Fruit fly (Drosophila melanogaster) whole organism, embryonic: Measurements from ENCODE around the gene SamDC.
A peak's percentile ranks its signal among the peaks of the same experiment; 100 is the strongest.

Source experiments
- ATbp ChIP-seq: fragments of 200-800 bp; sonication (Bioruptor generic); optimal IDR thresholded peaks from 2 replicates; lab custom pipeline; 2017; ENCODE audit warnings: missing biosample characterization, mild to moderate bottlenecking, missing genetic modification characterization, missing genetic modification reagents
- Bgb ChIP-seq: fragments of 200-800 bp; sonication (Bioruptor generic); IDR thresholded peaks from 2 replicates; pipeline ENCODE4 v1.3.6; 2022; ENCODE audit warnings: missing biosample characterization, missing genetic modification characterization; ENCODE audit not compliant: partially characterized antibody
- BtbVII ChIP-seq: fragments of 200-800 bp; sonication (Bioruptor generic); optimal IDR thresholded peaks from 3 replicates; lab custom pipeline; 2017; ENCODE audit warnings: missing biosample characterization, mild to moderate bottlenecking, missing genetic modification characterization
- CG10274 ChIP-seq: fragments of 200-800 bp; sonication (Bioruptor generic); optimal IDR thresholded peaks from 3 replicates; lab custom pipeline; 2017; ENCODE audit warnings: missing biosample characterization, mild to moderate bottlenecking, missing genetic modification characterization
- CG12744 ChIP-seq: fragments of 200-800 bp; sonication (Bioruptor generic); optimal IDR thresholded peaks from 2 replicates; lab custom pipeline; 2016; ENCODE audit warnings: missing biosample characterization, missing genetic modification characterization
- CG13123 ChIP-seq: fragments of 200-800 bp; sonication (Bioruptor generic); optimal IDR thresholded peaks from 2 replicates; lab custom pipeline; 2016; ENCODE audit warnings: missing biosample characterization, missing genetic modification characterization
- CG13624 ChIP-seq: fragments of 200-800 bp; sonication (Bioruptor generic); optimal IDR thresholded peaks from 2 replicates; lab custom pipeline; 2016; ENCODE audit warnings: missing biosample characterization, missing genetic modification characterization
- CG14667 ChIP-seq: fragments of 200-800 bp; sonication (Bioruptor generic); IDR thresholded peaks from 2 replicates; pipeline ENCODE4 v1.3.6; 2022; ENCODE audit warnings: missing biosample characterization, missing genetic modification characterization
- CG2120 ChIP-seq: fragments of 200-800 bp; sonication (Bioruptor generic); optimal IDR thresholded peaks from 3 replicates; lab custom pipeline; 2016; ENCODE audit warnings: missing biosample characterization, missing genetic modification characterization
- CG2712 ChIP-seq: fragments of 200-800 bp; optimal IDR thresholded peaks from 3 replicates; lab custom pipeline; 2019; ENCODE audit warnings: missing biosample characterization, mild to moderate bottlenecking, missing genetic modification characterization, moderate library complexity
- CG3163 ChIP-seq: fragments of 200-800 bp; sonication (Bioruptor generic); optimal IDR thresholded peaks from 3 replicates; lab custom pipeline; 2016; ENCODE audit warnings: missing biosample characterization, missing genetic modification characterization
- CG32532 ChIP-seq: fragments of 200-800 bp; sonication (Bioruptor generic); IDR thresholded peaks from 2 replicates; pipeline ENCODE4 v1.3.6; 2022; ENCODE audit warnings: missing biosample characterization, missing genetic modification characterization
- CG3407 ChIP-seq: fragments of 200-800 bp; sonication (Bioruptor generic); optimal IDR thresholded peaks from 2 replicates; lab custom pipeline; 2018; ENCODE audit warnings: missing biosample characterization, mild to moderate bottlenecking, missing genetic modification characterization
- CG4424 ChIP-seq: fragments of 200-800 bp; sonication (Bioruptor generic); optimal IDR thresholded peaks from 3 replicates; lab custom pipeline; 2016; ENCODE audit warnings: missing biosample characterization, missing genetic modification characterization
- CG7745 ChIP-seq: fragments of 200-800 bp; sonication (Bioruptor generic); optimal IDR thresholded peaks from 2 replicates; lab custom pipeline; 2018; ENCODE audit warnings: missing biosample characterization, mild to moderate bottlenecking, missing genetic modification characterization, moderate library complexity
- CG7786 ChIP-seq: fragments of 200-800 bp; sonication (Bioruptor generic); optimal IDR thresholded peaks from 2 replicates; lab custom pipeline; 2016; ENCODE audit warnings: missing biosample characterization, missing genetic modification characterization
- CG7963 ChIP-seq: fragments of 200-800 bp; sonication (Bioruptor generic); IDR thresholded peaks from 3 replicates; pipeline ENCODE4 v1.3.6; 2022; ENCODE audit warnings: missing biosample characterization, missing genetic modification characterization; ENCODE audit not compliant: partially characterized antibody
- CG8089 ChIP-seq: fragments of 200-800 bp; sonication (Bioruptor generic); optimal IDR thresholded peaks from 3 replicates; lab custom pipeline; 2016; ENCODE audit warnings: missing biosample characterization, missing genetic modification characterization
- CG8944 ChIP-seq: fragments of 200-800 bp; sonication (Bioruptor generic); optimal IDR thresholded peaks from 3 replicates; lab custom pipeline; 2016; ENCODE audit warnings: missing biosample characterization, missing genetic modification characterization
- CG9727 ChIP-seq: fragments of 200-800 bp; sonication (Bioruptor generic); optimal IDR thresholded peaks from 3 replicates; lab custom pipeline; 2017; ENCODE audit warnings: missing biosample characterization, mild to moderate bottlenecking, missing genetic modification characterization
- CHES-1-like ChIP-seq: fragments of 200-800 bp; sonication (Bioruptor generic); optimal IDR thresholded peaks from 2 replicates; lab custom pipeline; 2016; ENCODE audit warnings: missing biosample characterization, missing genetic modification characterization
- Camta ChIP-seq: fragments of 200-800 bp; sonication (Bioruptor generic); optimal IDR thresholded peaks from 2 replicates; lab custom pipeline; 2016; ENCODE audit warnings: missing biosample characterization, missing genetic modification characterization
- CrebB ChIP-seq: fragments of 200-800 bp; sonication (Bioruptor generic); optimal IDR thresholded peaks from 3 replicates; lab custom pipeline; 2018; ENCODE audit warnings: missing biosample characterization, mild to moderate bottlenecking, missing genetic modification characterization
- Doc3 ChIP-seq: fragments of 200-800 bp; sonication (Bioruptor generic); IDR thresholded peaks from 3 replicates; pipeline ENCODE4 v1.3.6; 2022; ENCODE audit warnings: missing biosample characterization, missing genetic modification characterization; ENCODE audit not compliant: partially characterized antibody
- E2f2 ChIP-seq: fragments of 200-800 bp; sonication (Bioruptor generic); IDR thresholded peaks from 2 replicates; pipeline ENCODE4 v1.3.6; 2022; ENCODE audit warnings: missing biosample characterization, missing genetic modification characterization
- ERR ChIP-seq: fragments of 200-800 bp; sonication (Bioruptor generic); optimal IDR thresholded peaks from 2 replicates; lab custom pipeline; 2016; ENCODE audit warnings: missing biosample characterization, missing genetic modification characterization
- HmgD ChIP-seq: fragments of 200-800 bp; sonication (Bioruptor generic); optimal IDR thresholded peaks from 3 replicates; lab custom pipeline; 2016; ENCODE audit warnings: missing biosample characterization, missing genetic modification characterization
- Max ChIP-seq: fragments of 200-800 bp; sonication (Bioruptor generic); optimal IDR thresholded peaks from 2 replicates; lab custom pipeline; 2016; ENCODE audit warnings: missing biosample characterization, mild to moderate bottlenecking, missing genetic modification characterization
- Meics ChIP-seq: fragments of 200-800 bp; sonication (Bioruptor generic); optimal IDR thresholded peaks from 2 replicates; lab custom pipeline; 2017; ENCODE audit warnings: missing biosample characterization, mild to moderate bottlenecking, missing genetic modification characterization
- NFAT ChIP-seq: fragments of 200-800 bp; sonication (Bioruptor generic); IDR thresholded peaks from 2 replicates; pipeline ENCODE4 v1.3.6; 2022; ENCODE audit warnings: missing biosample characterization, missing genetic modification characterization
- Nf-YC ChIP-seq: fragments of 200-800 bp; optimal IDR thresholded peaks from 3 replicates; lab custom pipeline; 2019; ENCODE audit warnings: missing biosample characterization, mild to moderate bottlenecking, missing genetic modification characterization, moderate library complexity
- Ptx1 ChIP-seq: fragments of 200-800 bp; sonication (Bioruptor generic); IDR thresholded peaks from 2 replicates; pipeline ENCODE4 v1.3.6; 2022; ENCODE audit warnings: missing biosample characterization, missing genetic modification characterization
- Sry-δ ChIP-seq: fragments of 200-800 bp; sonication (Bioruptor generic); optimal IDR thresholded peaks from 2 replicates; lab custom pipeline; 2016; ENCODE audit warnings: missing biosample characterization, missing genetic modification characterization
- ci ChIP-seq: fragments of 200-800 bp; sonication (Bioruptor generic); IDR thresholded peaks from 3 replicates; pipeline ENCODE4 v1.3.6; 2022; ENCODE audit warnings: missing biosample characterization, missing genetic modification characterization
- dpn ChIP-seq, 2 experiments: fragments of 200-800 bp; sonication (Bioruptor generic); optimal IDR thresholded peaks; 3 replicates each; lab custom pipeline; 2016; ENCODE audit warnings: missing biosample characterization in 2 of 2, missing genetic modification characterization in 2 of 2
- fd3F ChIP-seq: fragments of 200-800 bp; sonication (Bioruptor generic); optimal IDR thresholded peaks from 2 replicates; lab custom pipeline; 2018; ENCODE audit warnings: missing biosample characterization, mild to moderate bottlenecking, missing genetic modification characterization, moderate library complexity
- grau ChIP-seq: fragments of 200-800 bp; optimal IDR thresholded peaks from 3 replicates; lab custom pipeline; 2019; ENCODE audit warnings: missing biosample characterization, mild to moderate bottlenecking, missing genetic modification characterization, moderate library complexity
- gro ChIP-seq: fragments of 200-800 bp; sonication (Bioruptor generic); optimal IDR thresholded peaks from 2 replicates; lab custom pipeline; 2016; ENCODE audit warnings: missing biosample characterization, missing genetic modification characterization
- gt ChIP-seq: fragments of 200-800 bp; sonication (Bioruptor generic); IDR thresholded peaks from 2 replicates; pipeline ENCODE4 v1.3.6; 2022; ENCODE audit warnings: missing biosample characterization, missing genetic modification characterization
- ind ChIP-seq: fragments of 200-800 bp; sonication (Bioruptor generic); optimal IDR thresholded peaks from 3 replicates; lab custom pipeline; 2016; ENCODE audit warnings: missing biosample characterization, missing genetic modification characterization
- jumu ChIP-seq: fragments of 200-800 bp; sonication (Bioruptor generic); optimal IDR thresholded peaks from 3 replicates; lab custom pipeline; 2016; ENCODE audit warnings: missing biosample characterization, missing genetic modification characterization
- mirr ChIP-seq: fragments of 200-800 bp; sonication (Bioruptor generic); optimal IDR thresholded peaks from 3 replicates; lab custom pipeline; 2018; ENCODE audit warnings: missing biosample characterization, mild to moderate bottlenecking, missing genetic modification characterization
- nom ChIP-seq: fragments of 200-800 bp; sonication (Bioruptor generic); optimal IDR thresholded peaks from 2 replicates; lab custom pipeline; 2017; ENCODE audit warnings: missing biosample characterization, missing genetic modification characterization, mild to moderate bottlenecking, moderate library complexity, missing genetic modification reagents
- odd ChIP-seq: fragments of 200-800 bp; sonication (Bioruptor generic); optimal IDR thresholded peaks from 2 replicates; lab custom pipeline; 2017; ENCODE audit warnings: missing biosample characterization, mild to moderate bottlenecking, missing genetic modification characterization
- salm ChIP-seq: fragments of 200-800 bp; sonication (Bioruptor generic); optimal IDR thresholded peaks from 2 replicates; lab custom pipeline; 2018; ENCODE audit warnings: missing biosample characterization, mild to moderate bottlenecking, missing genetic modification characterization
- sc ChIP-seq, 3 experiments: fragments of >200 bp in 2 of 3; fragments of 200-800 bp in 1 of 3; sonication (Bioruptor generic) in 1 of 3; optimal IDR thresholded peaks; 2 replicates in 2 of 3; 3 replicates in 1 of 3; lab custom pipeline; 2017; ENCODE audit warnings: mild to moderate bottlenecking in 1 of 3, missing biosample characterization in 1 of 3, missing genetic modification characterization in 1 of 3, missing genetic modification reagents in 1 of 3
- sens ChIP-seq: fragments of 200-800 bp; sonication (Bioruptor generic); peaks from one replicate; lab custom pipeline; 2016; ENCODE audit warnings: missing biosample characterization, missing genetic modification characterization
- slp2 ChIP-seq: fragments of 200-800 bp; sonication (Bioruptor generic); optimal IDR thresholded peaks from 2 replicates; lab custom pipeline; 2016; ENCODE audit warnings: missing biosample characterization, missing genetic modification characterization
- tin ChIP-seq: fragments of 200-800 bp; sonication (Bioruptor generic); optimal IDR thresholded peaks from 3 replicates; lab custom pipeline; 2016; ENCODE audit warnings: missing biosample characterization, missing genetic modification characterization
- unpg ChIP-seq: fragments of 200-800 bp; sonication (Bioruptor generic); optimal IDR thresholded peaks from 3 replicates; lab custom pipeline; 2018; ENCODE audit warnings: missing biosample characterization, mild to moderate bottlenecking, missing genetic modification characterization, moderate library complexity

Gene SamDC

DNA sequence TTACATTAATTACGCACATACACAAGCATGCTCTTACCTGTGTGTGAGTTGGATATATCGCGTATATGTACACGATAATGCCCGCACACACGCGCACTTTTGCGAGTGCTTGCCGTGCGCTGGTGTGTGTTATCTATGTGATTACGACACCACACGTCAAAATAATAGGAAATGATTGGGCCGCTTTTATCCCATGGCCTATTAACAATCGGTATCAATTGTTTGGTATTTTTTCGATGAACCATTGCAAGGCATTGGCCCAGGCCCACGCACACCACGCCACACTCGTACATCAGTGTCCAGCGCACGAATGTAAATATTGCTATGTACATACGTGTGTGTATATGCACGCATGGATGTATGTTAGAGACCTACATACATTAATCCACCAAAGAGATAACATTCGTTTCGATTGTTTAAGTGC, 4.4 kb upstream of the SamDC start (continued):
- TF ChIP-seq sc (optimal IDR thresholded peaks at IDR 0.05; lab: Kevin White, UChicago) = no peak
- peak; percentile 11 for TF ChIP-seq sc (GFP tag; optimal IDR thresholded peaks at IDR 0.05; lab: Kevin White, UChicago)
- peak; percentile 73 for TF ChIP-seq CHES-1-like (GFP tag; lab: Kevin White, UChicago)
- peak; percentile 54 for TF ChIP-seq jumu (GFP tag; lab: Kevin White, UChicago)
- 0 out of 3 replicates have a peak, but pooled peaks have one; percentile 11 for TF ChIP-seq Doc3
- peak; percentile 44 to 62 for TF ChIP-seq dpn (GFP tag; optimal IDR thresholded peaks at IDR 0.05; lab: Kevin White, UChicago)
- TF ChIP-seq Camta = peak; percentile 36
- TF ChIP-seq Max (GFP tag; lab: Kevin White, UChicago) = peak; percentile 6
- TF ChIP-seq mirr (GFP tag; lab: Kevin White, UChicago) = peak; percentile 99
- TF ChIP-seq ERR (GFP tag; lab: Kevin White, UChicago) = peak; percentile 44
- peak; percentile 24 for TF ChIP-seq fd3F (GFP tag; lab: Kevin White, UChicago)
- TF ChIP-seq CG12744 (GFP tag; lab: Kevin White, UChicago) = no peak
- TF ChIP-seq CG13624 = peak; percentile 68
- peak; percentile 36 for TF ChIP-seq CG4424 (GFP tag; lab: Kevin White, UChicago)
- TF ChIP-seq gt (GFP tag; lab: Robert Waterston, UW) = no peak
- no peak for TF ChIP-seq CG7963 (GFP tag; lab: Robert Waterston, UW)
- TF ChIP-seq ci (GFP tag; lab: Robert Waterston, UW) = no peak; the same call in 2 of the 3 replicates
- TF ChIP-seq gro = peak; percentile 82
- peak; percentile 30 for TF ChIP-seq CG13123
- peak; percentile 66 for TF ChIP-seq CG7745
- no peak for TF ChIP-seq CG8944 (GFP tag; lab: Kevin White, UChicago)
- TF ChIP-seq CG8089 (GFP tag; lab: Kevin White, UChicago) = peak; percentile 55
- TF ChIP-seq salm (tag; lab: Kevin White, UChicago) = peak; percentile 73
- TF ChIP-seq HmgD = peak; percentile 11
- TF ChIP-seq grau (tag; lab: Kevin White, UChicago) = peak; percentile 62
- peak; percentile 54 for TF ChIP-seq nom (GFP tag; lab: Kevin White, UChicago)
- TF ChIP-seq Sry-δ (GFP tag; lab: Kevin White, UChicago) = peak; percentile 54
- TF ChIP-seq Meics (GFP tag; lab: Kevin White, UChicago) = peak; percentile 66
- peak; percentile 30 for TF ChIP-seq CG7786
- TF ChIP-seq CG9727 = peak; percentile 57
- TF ChIP-seq BtbVII (GFP tag; lab: Kevin White, UChicago) = peak; percentile 71
- peak; percentile 89 for TF ChIP-seq CrebB
- TF ChIP-seq E2f2 (GFP tag; lab: Robert Waterston, UW) = peak; percentile 30; the same call in 1 of the 2 replicates
- peak; percentile 73 for TF ChIP-seq ATbp (GFP tag; lab: Kevin White, UChicago)
- peak; percentile 56 for TF ChIP-seq CG2712 (tag; lab: Kevin White, UChicago)
- TF ChIP-seq Nf-YC = peak; percentile 74
- peak; percentile 38 for TF ChIP-seq tin (GFP tag; lab: Kevin White, UChicago)
- TF ChIP-seq Bgb (GFP tag; lab: Robert Waterston, UW) = peak; percentile 74
- TF ChIP-seq CG3407 = peak; percentile 60
- TF ChIP-seq odd (GFP tag; lab: Kevin White, UChicago) = peak; percentile 67
- peak; percentile 43 for TF ChIP-seq slp2 (GFP tag; lab: Kevin White, UChicago)
- peak; percentile 76; the same call in 1 of the 2 replicates for TF ChIP-seq CG32532 (GFP tag; lab: Robert Waterston, UW)
- TF ChIP-seq CG14667 = no peak
- peak; percentile 91 for TF ChIP-seq sens (GFP tag; lab: Kevin White, UChicago)
- TF ChIP-seq CG10274 = peak; percentile 28
- TF ChIP-seq Ptx1 (GFP tag; lab: Robert Waterston, UW) = peak; percentile 35; the same call in 1 of the 2 replicates
- TF ChIP-seq CG3163 (GFP tag; lab: Kevin White, UChicago) = peak; percentile 63
- peak; percentile 9 for TF ChIP-seq ind (GFP tag; lab: Kevin White, UChicago)
- peak; percentile 70; the same call in 1 of the 2 replicates for TF ChIP-seq NFAT
- peak; percentile 57 for TF ChIP-seq unpg (GFP tag; lab: Kevin White, UChicago)
- TF ChIP-seq CG2120 = peak; percentile 69
